Worm (Caenorhabditis elegans) whole organism, L4 larva: ENCODE data around the gene slc-17.8.
"Not testable (repeated sequence)": the region's sequence is repeated elsewhere in the genome, so short reads cannot be mapped to it uniquely, and the experiment has no call there.

ENCODE experiments used
- F10B5.3 ChIP-seq: sonication (generic microtip); optimal IDR thresholded peaks from 2 replicates; lab custom pipeline; 2016; ENCODE audit warnings: mild to moderate bottlenecking, missing genetic modification characterization, missing compliant biosample characterization
- F49E8.2 ChIP-seq: sonication (generic microtip); optimal IDR thresholded peaks from 2 replicates; lab custom pipeline; 2016; ENCODE audit warnings: missing compliant biosample characterization, mild to moderate bottlenecking, missing genetic modification characterization, borderline replicate concordance
- R02D3.7 ChIP-seq: fragments of 150-350 bp; sonication (generic microtip); optimal IDR thresholded peaks from 3 replicates; lab custom pipeline; 2014; ENCODE audit warnings: missing biosample characterization, missing genetic modification characterization
- T26A8.4 ChIP-seq: fragments of 200-800 bp; sonication (Bioruptor generic); IDR thresholded peaks from 2 replicates; pipeline ENCODE4 v1.3.6; 2022; ENCODE audit warnings: missing genetic modification characterization, missing compliant biosample characterization
- aha-1 ChIP-seq: fragments of 150-350 bp; peaks from one replicate; lab custom pipeline; 2014; ENCODE audit warnings: missing biosample characterization, missing genetic modification characterization
- aly-2 ChIP-seq: sonication (generic microtip); optimal IDR thresholded peaks from 2 replicates; lab custom pipeline; 2018; ENCODE audit warnings: missing biosample characterization, missing genetic modification characterization
- arid-1 ChIP-seq: fragments of 200-800 bp; sonication (Bioruptor generic); conservative IDR thresholded peaks from 2 replicates; pipeline ENCODE4 v1.3.6; 2022; ENCODE audit warnings: missing genetic modification reagents, missing genetic modification characterization, missing compliant biosample characterization
- dmd-6 ChIP-seq: fragments of 200-800 bp; sonication (Bioruptor generic); IDR thresholded peaks from 2 replicates; pipeline ENCODE4 v1.3.6; 2022; ENCODE audit warnings: missing genetic modification reagents, missing genetic modification characterization, missing compliant biosample characterization
- dmd-9 ChIP-seq: fragments of 200-800 bp; sonication (Bioruptor generic); IDR thresholded peaks from 2 replicates; pipeline ENCODE4 v1.3.6; 2022; ENCODE audit warnings: missing genetic modification reagents, missing genetic modification characterization, missing compliant biosample characterization
- duxl-1 ChIP-seq: sonication (generic microtip); optimal IDR thresholded peaks from 2 replicates; lab custom pipeline; 2016; ENCODE audit warnings: mild to moderate bottlenecking, missing genetic modification characterization, moderate library complexity, missing compliant biosample characterization; ENCODE audit not compliant: poor library complexity
- egl-43 ChIP-seq: fragments of 200-800 bp; sonication (Bioruptor generic); IDR thresholded peaks from 2 replicates; pipeline ENCODE4 v1.3.6; 2022; ENCODE audit warnings: missing genetic modification reagents, missing genetic modification characterization, missing compliant biosample characterization
- fkh-10 ChIP-seq: fragments of 150-350 bp; optimal IDR thresholded peaks from 2 replicates; lab custom pipeline; 2014; ENCODE audit warnings: missing biosample characterization, missing genetic modification reagents, missing genetic modification characterization
- hlh-11 ChIP-seq: fragments of 200-800 bp; sonication (Bioruptor generic); optimal IDR thresholded peaks from 2 replicates; lab custom pipeline; 2018; ENCODE audit warnings: mild to moderate bottlenecking, missing genetic modification characterization, missing compliant biosample characterization
- hmg-1.1 ChIP-seq: fragments of 200-800 bp; sonication (Bioruptor generic); IDR thresholded peaks from 2 replicates; pipeline ENCODE4 v1.3.6; 2022; ENCODE audit warnings: missing genetic modification reagents, missing genetic modification characterization, missing compliant biosample characterization
- lin-1 ChIP-seq: fragments of 200-800 bp; sonication (Bioruptor generic); IDR thresholded peaks from 2 replicates; pipeline ENCODE4 v1.3.6; 2022; ENCODE audit warnings: missing genetic modification reagents, missing genetic modification characterization, missing compliant biosample characterization
- lin-15B ChIP-seq: fragments of 150-350 bp; sonication (generic microtip); optimal IDR thresholded peaks from 3 replicates; lab custom pipeline; 2014; ENCODE audit warnings: missing biosample characterization, missing genetic modification characterization
- lin-29 ChIP-seq: fragments of 200-800 bp; sonication (Bioruptor generic); IDR thresholded peaks from 2 replicates; pipeline ENCODE4 v1.3.6; 2022; ENCODE audit warnings: missing genetic modification reagents, missing genetic modification characterization, missing compliant biosample characterization
- mes-2 ChIP-seq: sonication (generic microtip); optimal IDR thresholded peaks from 2 replicates; lab custom pipeline; 2016; ENCODE audit warnings: missing genotype, mild to moderate bottlenecking, missing genetic modification characterization, missing compliant biosample characterization; ENCODE audit not compliant: poor library complexity, severe bottlenecking
- mxl-2 ChIP-seq: fragments of 200-800 bp; sonication (Bioruptor generic); conservative IDR thresholded peaks from 2 replicates; pipeline ENCODE4 v1.3.6; 2022; ENCODE audit warnings: missing genetic modification reagents, missing genetic modification characterization, missing compliant biosample characterization
- mxl-3 ChIP-seq: fragments of 200-800 bp; sonication (Bioruptor generic); optimal IDR thresholded peaks from 2 replicates; lab custom pipeline; 2018; ENCODE audit warnings: mild to moderate bottlenecking, missing genetic modification characterization, missing compliant biosample characterization
- nhr-102 ChIP-seq: sonication (generic microtip); optimal IDR thresholded peaks from 2 replicates; lab custom pipeline; 2016; ENCODE audit warnings: mild to moderate bottlenecking, missing genetic modification characterization, moderate library complexity, missing compliant biosample characterization
- nhr-11 ChIP-seq: fragments of 150-350 bp; optimal IDR thresholded peaks from 2 replicates; lab custom pipeline; 2014; ENCODE audit warnings: missing biosample characterization, missing genetic modification characterization
- nhr-25 ChIP-seq: sonication (generic microtip); optimal IDR thresholded peaks from 2 replicates; lab custom pipeline; 2017; ENCODE audit warnings: missing genetic modification characterization, mild to moderate bottlenecking, missing compliant biosample characterization, antibody characterized with exemption, moderate library complexity, borderline replicate concordance; ENCODE audit not compliant: insufficient read depth
- nhr-42 ChIP-seq: fragments of 200-800 bp; sonication (Bioruptor generic); IDR thresholded peaks from 2 replicates; pipeline ENCODE4 v1.3.6; 2022; ENCODE audit warnings: missing genetic modification characterization, missing compliant biosample characterization
- nhr-6 ChIP-seq: fragments of 150-350 bp; optimal IDR thresholded peaks from 2 replicates; lab custom pipeline; 2014; ENCODE audit warnings: missing biosample characterization, missing genetic modification characterization
- pha-4 ChIP-seq, 2 experiments: fragments of 150-350 bp in 1 of 2; fragments of 200-800 bp in 1 of 2; sonication (Bioruptor generic) in 1 of 2; IDR thresholded peaks in 1 of 2; optimal IDR thresholded peaks in 1 of 2; 2 replicates each; pipeline versions ENCODE4 v1.3.6 to Lab custom; 2014 to 2022; ENCODE audit warnings: missing genetic modification characterization in 2 of 2, missing genetic modification reagents in 2 of 2, missing biosample characterization in 1 of 2, missing compliant biosample characterization in 1 of 2
- php-3 ChIP-seq: fragments of 200-800 bp; sonication (Bioruptor generic); IDR thresholded peaks from 2 replicates; pipeline ENCODE4 v1.3.6; 2022; ENCODE audit warnings: missing genetic modification reagents, missing genetic modification characterization, missing compliant biosample characterization
- set-16 ChIP-seq: fragments of 200-800 bp; sonication (Bioruptor generic); IDR thresholded peaks from 2 replicates; pipeline ENCODE4 v1.3.6; 2022; ENCODE audit warnings: missing genetic modification reagents, missing genetic modification characterization, missing compliant biosample characterization
- spr-1 ChIP-seq: sonication (generic microtip); optimal IDR thresholded peaks from 2 replicates; lab custom pipeline; 2016; ENCODE audit warnings: mild to moderate bottlenecking, missing genetic modification characterization, missing compliant biosample characterization
- tag-97 ChIP-seq: fragments of 200-800 bp; sonication (Bioruptor generic); IDR thresholded peaks from 2 replicates; pipeline ENCODE4 v1.3.6; 2022; ENCODE audit warnings: missing genetic modification characterization, missing compliant biosample characterization
- tra-1 ChIP-seq: fragments of 200-800 bp; sonication (Bioruptor generic); IDR thresholded peaks from 2 replicates; pipeline ENCODE4 v1.3.6; 2022; ENCODE audit warnings: missing genetic modification reagents, missing genetic modification characterization, missing compliant biosample characterization
- unc-39 ChIP-seq: sonication (generic microtip); optimal IDR thresholded peaks from 2 replicates; lab custom pipeline; 2017; ENCODE audit warnings: missing biosample characterization, missing genetic modification characterization
- unc-62 ChIP-seq, 3 experiments: fragments of 150-350 bp in 1 of 3; sonication (generic microtip); optimal IDR thresholded peaks in 2 of 3; peaks in 1 of 3; 1 replicate in 1 of 3; 2 replicates in 2 of 3; lab custom pipeline; 2014 to 2017; ENCODE audit warnings: missing biosample characterization in 3 of 3, missing genetic modification characterization in 3 of 3, missing genetic modification reagents in 3 of 3, missing genotype in 1 of 3

slc-17.8 gene

DNA sequence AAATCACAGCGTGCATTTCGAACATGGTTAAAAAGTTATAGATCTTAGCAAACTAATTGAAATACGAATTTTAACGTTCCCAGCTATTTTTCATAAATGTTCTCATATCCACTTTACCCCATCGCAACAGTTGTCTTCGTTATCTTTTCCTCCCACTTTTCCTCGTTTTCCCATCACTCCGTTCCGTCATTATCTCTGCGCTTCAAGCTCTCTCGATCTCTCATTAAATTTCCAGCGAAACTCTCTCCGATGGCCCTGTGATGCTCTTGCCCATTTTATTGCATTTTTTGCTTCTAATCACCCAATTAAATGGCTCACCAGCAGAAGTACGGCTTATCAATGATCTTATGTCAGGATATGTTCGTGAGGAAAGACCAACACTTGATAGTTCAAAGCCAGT, 7.1 kb upstream of the slc-17.8 start, which contains the start of gene acr-15:
Gene acr-15 (plus strand): TSS at position 236 of the 400 bp plus-strand sequence.
- TF ChIP-seq spr-1 (tag; lab: Kevin White, UChicago), result no peak
- peak; percentile 14 for TF ChIP-seq nhr-11 (tag; lab: Kevin White, UChicago)
- TF ChIP-seq unc-39 (tag; lab: Kevin White, UChicago), result no peak
- TF ChIP-seq nhr-6 (tag; lab: Kevin White, UChicago), result no peak
- no peak for TF ChIP-seq R02D3.7 (tag; lab: Kevin White, UChicago)
- no peak for TF ChIP-seq lin-15B (tag; lab: Kevin White, UChicago)
- no peak for TF ChIP-seq mxl-2
- TF ChIP-seq F49E8.2 (tag; lab: Kevin White, UChicago), result no peak
- TF ChIP-seq fkh-10 (GFP tag; lab: Kevin White, UChicago), result no peak
- TF ChIP-seq, all 104 proteins: peak for 1

DNA sequence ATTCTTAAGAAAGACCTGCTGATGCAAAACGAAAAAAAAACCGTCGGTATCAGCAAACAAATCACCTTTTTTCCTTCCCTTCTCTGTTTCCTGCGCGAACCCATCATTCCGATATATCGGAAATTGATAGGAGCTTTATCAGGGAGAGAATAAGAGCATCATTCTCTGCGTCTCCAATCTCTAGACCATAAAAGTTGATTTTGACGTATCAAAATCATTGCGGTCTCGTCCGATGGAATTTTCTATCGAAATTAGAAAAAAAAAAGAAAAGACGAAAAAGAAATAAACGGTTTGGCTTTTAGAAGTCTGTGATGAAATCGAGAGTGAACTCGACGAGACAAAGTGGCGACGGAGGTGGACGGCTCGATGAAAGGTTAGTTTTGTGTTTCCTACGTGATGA, 3.6 kb upstream of the slc-17.8 start, which contains the start of gene stdh-4:
Gene stdh-4 (plus strand): TSS at position 301 of the 400 bp plus-strand sequence.
- TF ChIP-seq lin-1 (GFP tag; lab: Robert Waterston, UW), result no peak
- TF ChIP-seq tag-97 (GFP tag; lab: Robert Waterston, UW), result no peak
- TF ChIP-seq dmd-6, result 0 out of 2 replicates have a peak, but pooled peaks have one; percentile 13

DNA sequence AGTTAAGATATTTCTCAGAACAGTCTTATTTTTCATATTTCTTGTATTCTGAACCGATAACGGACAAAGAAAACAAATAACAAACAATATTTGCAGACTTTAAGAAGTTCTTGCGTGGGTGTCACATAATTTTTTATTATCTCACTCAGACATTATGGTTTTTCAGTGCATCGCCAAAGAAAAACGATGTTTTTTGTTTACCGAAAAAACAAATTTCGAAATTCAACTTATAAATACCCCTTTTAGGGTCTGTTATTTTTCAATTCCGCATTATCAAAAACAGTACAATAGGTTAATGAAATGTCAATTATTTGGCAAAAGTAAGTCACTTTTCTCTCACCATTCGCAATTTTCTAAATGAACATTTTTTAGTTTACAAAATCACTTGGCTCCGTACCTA, 8.3 kb downstream of the slc-17.8 start, which contains the start of gene otpl-4:
Gene otpl-4 (plus strand): TSS at position 301 of the 400 bp plus-strand sequence.
- no peak for TF ChIP-seq aly-2 (tag; lab: Kevin White, UChicago)
- TF ChIP-seq aha-1 (tag; lab: Kevin White, UChicago), result no peak
- TF ChIP-seq lin-29 (GFP tag; lab: Robert Waterston, UW), result no peak
- TF ChIP-seq arid-1 (GFP tag; lab: Robert Waterston, UW), result no peak
- TF ChIP-seq dmd-9, result no peak
- no peak for TF ChIP-seq nhr-25
- no peak for TF ChIP-seq unc-62 (GFP tag; optimal IDR thresholded peaks at IDR 0.05 in 1 of 2; lab: Kevin White, UChicago)
- TF ChIP-seq unc-62 (tag; optimal IDR thresholded peaks at IDR 0.05; lab: Kevin White, UChicago), result no peak

DNA sequence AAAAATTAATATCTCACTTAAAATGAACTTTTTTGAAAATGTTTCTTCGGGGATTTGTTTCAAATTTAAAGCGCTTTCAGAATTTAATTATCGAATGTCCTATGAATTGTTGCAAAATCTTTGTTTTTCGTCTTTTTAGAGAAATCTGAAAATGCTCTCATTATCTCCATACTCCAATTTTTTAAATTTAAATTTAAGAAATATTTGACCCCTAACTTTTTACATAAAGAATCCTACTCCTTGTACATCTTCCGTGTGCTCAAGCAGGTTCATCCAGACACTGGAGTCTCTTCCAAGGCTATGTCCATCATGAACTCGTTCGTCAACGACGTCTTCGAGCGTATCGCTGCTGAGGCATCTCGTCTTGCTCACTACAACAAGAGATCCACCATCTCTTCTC, 9.2 kb downstream of the slc-17.8 start, which contains the start of gene his-39:
Gene his-39 (plus strand): TSS at position 301 of the 400 bp plus-strand sequence.
- TF ChIP-seq mxl-3 (GFP tag; lab: Kevin White, UChicago) (no peak), R02D3.7 (tag; lab: Kevin White, UChicago) (no peak)

DNA sequence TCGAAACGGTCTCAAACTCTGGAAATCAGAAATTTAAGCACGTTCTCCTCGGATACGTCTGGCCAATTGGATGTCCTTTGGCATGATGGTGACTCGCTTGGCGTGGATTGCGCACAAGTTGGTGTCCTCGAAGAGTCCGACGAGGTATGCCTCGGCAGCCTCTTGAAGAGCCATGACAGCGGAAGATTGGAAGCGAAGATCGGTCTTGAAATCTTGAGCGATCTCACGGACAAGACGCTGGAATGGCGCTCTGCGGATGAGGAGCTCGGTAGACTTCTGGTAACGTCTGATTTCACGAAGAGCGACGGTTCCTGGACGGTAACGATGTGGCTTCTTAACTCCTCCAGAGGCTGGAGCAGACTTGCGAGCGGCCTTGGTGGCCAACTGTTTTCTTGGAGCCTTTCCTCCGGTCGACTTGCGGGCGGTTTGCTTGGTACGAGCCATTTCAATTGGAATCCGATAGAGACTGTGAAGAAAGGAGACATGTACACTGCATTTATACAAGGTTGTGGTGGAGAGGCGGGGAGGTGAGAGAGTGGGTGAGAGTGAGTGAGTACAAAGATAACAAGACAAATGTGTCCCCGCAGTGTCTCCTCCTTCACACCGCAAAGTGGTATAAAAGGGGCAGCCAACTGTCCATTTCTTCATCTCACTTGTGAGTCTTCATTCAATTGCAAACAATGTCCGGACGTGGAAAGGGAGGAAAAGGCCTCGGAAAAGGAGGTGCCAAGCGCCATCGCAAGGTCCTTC, 10.7 kb downstream of the slc-17.8 start, which contains the start of the genes his-6 and his-5:
Gene his-6 (minus strand): TSS at position 444 of the 750 bp plus-strand sequence.
Gene his-5 (plus strand): TSS at position 681 of the 750 bp plus-strand sequence.
- TF ChIP-seq F10B5.3 (tag; lab: Kevin White, UChicago), result peak; percentile 60
- TF ChIP-seq duxl-1 (tag; lab: Kevin White, UChicago), result peak; percentile 16
- peak; percentile 4 for TF ChIP-seq aha-1 (tag; lab: Kevin White, UChicago)
- peak; percentile 64 for TF ChIP-seq hlh-11 (tag; lab: Kevin White, UChicago)
- TF ChIP-seq pha-4 (GFP tag; IDR thresholded peaks at IDR 0.05; lab: Robert Waterston, UW), result peak; percentile 89
- not testable (repeated sequence) for TF ChIP-seq pha-4 (tag; optimal IDR thresholded peaks at IDR 0.05; lab: Kevin White, UChicago)
- TF ChIP-seq egl-43 (GFP tag; lab: Robert Waterston, UW), result peak; percentile 56; the same call in 1 of the 2 replicates
- TF ChIP-seq set-16 (GFP tag; lab: Robert Waterston, UW), result peak; percentile 70
- TF ChIP-seq nhr-42, result peak; percentile 80
- TF ChIP-seq lin-29 (GFP tag; lab: Robert Waterston, UW), result 0 out of 2 replicates have a peak, but pooled peaks have one; percentile 12
- TF ChIP-seq nhr-102 (tag; lab: Kevin White, UChicago), result peak; percentile 61
- peak; percentile 14; the same call in 1 of the 2 replicates for TF ChIP-seq tra-1 (GFP tag; lab: Robert Waterston, UW)
- TF ChIP-seq T26A8.4 (GFP tag; lab: Robert Waterston, UW), result peak; percentile 80
- peak; percentile 30; the same call in 1 of the 2 replicates for TF ChIP-seq hmg-1.1
- 0 out of 2 replicates have a peak, but pooled peaks have one; percentile 27 for TF ChIP-seq dmd-9
- peak; percentile 5 for TF ChIP-seq mxl-3 (GFP tag; lab: Kevin White, UChicago)
- TF ChIP-seq mes-2 (tag; lab: Kevin White, UChicago), result peak; percentile 48
- 0 out of 2 replicates have a peak, but pooled peaks have one; percentile 16 for TF ChIP-seq lin-1 (GFP tag; lab: Robert Waterston, UW)
- TF ChIP-seq php-3 (GFP tag; lab: Robert Waterston, UW), result peak; percentile 74; the same call in 1 of the 2 replicates
- TF ChIP-seq dmd-6, result peak; percentile 66
